Worm (Caenorhabditis elegans) whole organism, late embryonic: Measurements from ENCODE around the gene F07H5.13.
A peak's percentile ranks its signal among the peaks of the same experiment; 100 is the strongest.

Experiments used
- F13H6.1 ChIP-seq: sonication (generic microtip); optimal IDR thresholded peaks from 2 replicates; lab custom pipeline; 2016; ENCODE audit warnings: missing genetic modification characterization, missing compliant biosample characterization
- T23F11.4 ChIP-seq: fragments of 200-800 bp; sonication (Bioruptor generic); optimal IDR thresholded peaks from 2 replicates; lab custom pipeline; 2018; ENCODE audit warnings: mild to moderate bottlenecking, missing genetic modification characterization, missing compliant biosample characterization
- ceh-2 ChIP-seq: sonication (generic microtip); optimal IDR thresholded peaks from 2 replicates; lab custom pipeline; 2016; ENCODE audit warnings: missing genotype, missing genetic modification characterization, missing compliant biosample characterization
- ceh-22 ChIP-seq: sonication (generic microtip); optimal IDR thresholded peaks from 2 replicates; lab custom pipeline; 2017; ENCODE audit warnings: missing biosample characterization, missing genetic modification characterization
- ceh-34 ChIP-seq: sonication (generic microtip); optimal IDR thresholded peaks from 2 replicates; lab custom pipeline; 2016; ENCODE audit warnings: mild to moderate bottlenecking, missing genetic modification characterization, missing compliant biosample characterization
- ceh-6 ChIP-seq: fragments of 200-800 bp; sonication (Bioruptor generic); optimal IDR thresholded peaks from 2 replicates; lab custom pipeline; 2018; ENCODE audit warnings: mild to moderate bottlenecking, missing genetic modification characterization, missing compliant biosample characterization
- che-1 ChIP-seq: sonication (generic microtip); optimal IDR thresholded peaks from 2 replicates; lab custom pipeline; 2016; ENCODE audit warnings: mild to moderate bottlenecking, missing genetic modification characterization, missing compliant biosample characterization
- dve-1 ChIP-seq: sonication (generic microtip); optimal IDR thresholded peaks from 2 replicates; lab custom pipeline; 2017; ENCODE audit warnings: antibody characterized with exemption, mild to moderate bottlenecking, missing genetic modification characterization, missing compliant biosample characterization
- elt-2 ChIP-seq: sonication (generic microtip); optimal IDR thresholded peaks from 2 replicates; lab custom pipeline; 2016; ENCODE audit warnings: missing genetic modification reagents, missing genetic modification characterization, missing compliant biosample characterization
- ets-4 ChIP-seq: sonication (generic microtip); optimal IDR thresholded peaks from 2 replicates; lab custom pipeline; 2016; ENCODE audit warnings: missing genetic modification characterization, missing compliant biosample characterization
- eyg-1 ChIP-seq: sonication (generic microtip); optimal IDR thresholded peaks from 2 replicates; lab custom pipeline; 2016; ENCODE audit warnings: missing genotype, missing genetic modification characterization, missing compliant biosample characterization
- fkh-10 ChIP-seq: fragments of 150-350 bp; optimal IDR thresholded peaks from 2 replicates; lab custom pipeline; 2014; ENCODE audit warnings: missing biosample characterization, missing genetic modification reagents, missing genetic modification characterization
- hlh-13 ChIP-seq: fragments of 200-800 bp; sonication (Bioruptor generic); optimal IDR thresholded peaks from 2 replicates; lab custom pipeline; 2018; ENCODE audit warnings: mild to moderate bottlenecking, missing genetic modification characterization, missing compliant biosample characterization
- hlh-15 ChIP-seq: sonication (generic microtip); optimal IDR thresholded peaks from 2 replicates; lab custom pipeline; 2016; ENCODE audit warnings: missing genetic modification characterization, missing compliant biosample characterization
- hlh-30 ChIP-seq: sonication (generic microtip); optimal IDR thresholded peaks from 2 replicates; lab custom pipeline; 2017; ENCODE audit warnings: antibody characterized with exemption, missing genetic modification characterization, missing compliant biosample characterization; ENCODE audit not compliant: insufficient read depth
- hlh-8 ChIP-seq: sonication (generic microtip); optimal IDR thresholded peaks from 2 replicates; lab custom pipeline; 2016; ENCODE audit warnings: missing genotype, missing genetic modification characterization, missing compliant biosample characterization
- lim-6 ChIP-seq: sonication (generic microtip); optimal IDR thresholded peaks from 2 replicates; lab custom pipeline; 2016; ENCODE audit warnings: missing genetic modification characterization, missing compliant biosample characterization
- madf-2 ChIP-seq: sonication (generic microtip); optimal IDR thresholded peaks from 2 replicates; lab custom pipeline; 2017; ENCODE audit warnings: missing genetic modification characterization, missing compliant biosample characterization
- nfya-1 ChIP-seq: sonication (generic microtip); optimal IDR thresholded peaks from 2 replicates; lab custom pipeline; 2017; ENCODE audit warnings: missing genetic modification characterization, mild to moderate bottlenecking, missing compliant biosample characterization, antibody characterized with exemption, moderate library complexity
- nhr-232 ChIP-seq: sonication (generic microtip); optimal IDR thresholded peaks from 2 replicates; lab custom pipeline; 2016; ENCODE audit warnings: missing genetic modification characterization, missing compliant biosample characterization
- npax-4 ChIP-seq: sonication (generic microtip); optimal IDR thresholded peaks from 2 replicates; lab custom pipeline; 2016; ENCODE audit warnings: missing genetic modification characterization, missing compliant biosample characterization
- pag-3 ChIP-seq: sonication (generic microtip); optimal IDR thresholded peaks from 2 replicates; lab custom pipeline; 2016; ENCODE audit warnings: missing compliant biosample characterization, missing genetic modification characterization, borderline replicate concordance
- pat-9 ChIP-seq: fragments of 200-800 bp; sonication (Bioruptor generic); optimal IDR thresholded peaks from 2 replicates; lab custom pipeline; 2018; ENCODE audit warnings: mild to moderate bottlenecking, missing genetic modification characterization, moderate library complexity, missing compliant biosample characterization
- pax-1 ChIP-seq: fragments of 150-350 bp; optimal IDR thresholded peaks from 2 replicates; lab custom pipeline; 2014; ENCODE audit warnings: missing biosample characterization, missing genetic modification characterization
- pha-2 ChIP-seq: sonication (generic microtip); optimal IDR thresholded peaks from 2 replicates; lab custom pipeline; 2017; ENCODE audit warnings: mild to moderate bottlenecking, missing genetic modification characterization, missing compliant biosample characterization
- ref-2 ChIP-seq: sonication (generic microtip); optimal IDR thresholded peaks from 2 replicates; lab custom pipeline; 2016; ENCODE audit warnings: missing genetic modification characterization, missing compliant biosample characterization
- rnt-1 ChIP-seq: sonication (generic microtip); optimal IDR thresholded peaks from 2 replicates; lab custom pipeline; 2016; ENCODE audit warnings: missing genetic modification characterization, missing compliant biosample characterization
- sox-2 ChIP-seq: fragments of 200-800 bp; sonication (Bioruptor generic); IDR thresholded peaks from 2 replicates; pipeline ENCODE4 v1.3.6; 2022; ENCODE audit warnings: missing genetic modification reagents, missing genetic modification characterization, missing compliant biosample characterization
- tbx-2 ChIP-seq: sonication (generic microtip); optimal IDR thresholded peaks from 2 replicates; lab custom pipeline; 2016; ENCODE audit warnings: missing genetic modification characterization, missing compliant biosample characterization
- unc-42 ChIP-seq: sonication (generic microtip); optimal IDR thresholded peaks from 2 replicates; lab custom pipeline; 2016; ENCODE audit warnings: missing genotype, missing genetic modification characterization, missing compliant biosample characterization
- unc-55 ChIP-seq: sonication (generic microtip); optimal IDR thresholded peaks from 2 replicates; lab custom pipeline; 2017; ENCODE audit warnings: missing biosample characterization, missing genetic modification reagents, missing genetic modification characterization

Gene F07H5.13

ce11 chrII:8747246-8747938 lies 43.0 kb upstream of the F07H5.13 start (continued):
- no peak for TF ChIP-seq pag-3 (tag; lab: Kevin White, UChicago)
- no peak for TF ChIP-seq hlh-30 (tag; lab: Kevin White, UChicago)
- no peak for TF ChIP-seq nfya-1 (tag; lab: Kevin White, UChicago)
- no peak for TF ChIP-seq pha-2 (tag; lab: Kevin White, UChicago)

ce11 chrII:8747939-8748352 lies 42.4 kb upstream of the F07H5.13 start:
- TF ChIP-seq hlh-15 (tag; lab: Kevin White, UChicago) (no peak), pax-1 (peak; percentile 24), hlh-13 (GFP tag; lab: Kevin White, UChicago) (no peak), nfya-1 (tag; lab: Kevin White, UChicago) (peak; percentile 59), T23F11.4 (peak; percentile 34), npax-4 (no peak), tbx-2 (tag; lab: Kevin White, UChicago) (peak; percentile 52), ceh-34 (tag; lab: Kevin White, UChicago) (peak; percentile 68), madf-2 (no peak), sox-2 (GFP tag; lab: Robert Waterston, UW) (no peak), elt-2 (tag; lab: Kevin White, UChicago) (peak; percentile 33), ceh-2 (tag; lab: Kevin White, UChicago) (peak; percentile 56), ref-2 (tag; lab: Kevin White, UChicago) (peak; percentile 28), rnt-1 (tag; lab: Kevin White, UChicago) (peak; percentile 14), ceh-6 (peak; percentile 27), pha-2 (tag; lab: Kevin White, UChicago) (peak; percentile 43), unc-42 (tag; lab: Kevin White, UChicago) (peak; percentile 60), pat-9 (tag; lab: Kevin White, UChicago) (no peak), unc-55 (GFP tag; lab: Kevin White, UChicago) (peak; percentile 50)
- TF ChIP-seq, all 69 proteins: peak for 13

- no peak for TF ChIP-seq F13H6.1 (tag; lab: Kevin White, UChicago)
- no peak for TF ChIP-seq eyg-1 (tag; lab: Kevin White, UChicago)
- TF ChIP-seq fkh-10 (GFP tag; lab: Kevin White, UChicago) = no peak
- no peak for TF ChIP-seq unc-55 (GFP tag; lab: Kevin White, UChicago)
- TF ChIP-seq ceh-22 = no peak
- TF ChIP-seq, all 69 proteins: peak for 0
Observed at ce11 chrII:8748638-8749037, 41.7 kb upstream of the F07H5.13 start.

ce11 chrII:8749084-8749483 lies 41.3 kb upstream of the F07H5.13 start:
- no peak for TF ChIP-seq eyg-1 (tag; lab: Kevin White, UChicago)
- TF ChIP-seq ets-4 (tag; lab: Kevin White, UChicago) = no peak
- TF ChIP-seq che-1 (tag; lab: Kevin White, UChicago) = no peak
- TF ChIP-seq rnt-1 (tag; lab: Kevin White, UChicago) = peak; percentile 83
- TF ChIP-seq tbx-2 (tag; lab: Kevin White, UChicago) = no peak
- TF ChIP-seq nhr-232 (tag; lab: Kevin White, UChicago) = no peak
- TF ChIP-seq hlh-8 (tag; lab: Kevin White, UChicago) = no peak
- no peak for TF ChIP-seq npax-4

- TF ChIP-seq ceh-2 (tag; lab: Kevin White, UChicago) (no peak), ceh-22 (no peak), eyg-1 (tag; lab: Kevin White, UChicago) (no peak), lim-6 (tag; lab: Kevin White, UChicago) (no peak), dve-1 (tag; lab: Kevin White, UChicago) (no peak), F13H6.1 (tag; lab: Kevin White, UChicago) (no peak)
Observed at ce11 chrII:8750056-8750455, 40.3 kb upstream of the F07H5.13 start.
